Worm (Caenorhabditis elegans): Measurements from ENCODE around the gene C37C3.12.

The C37C3.12 gene

ce11 chrV:7857931-7858330, 18.5 kb upstream of the C37C3.12 start, which contains the start of gene C37C3.1 (continued):
- TF ChIP-seq lsy-27 (tag; optimal IDR thresholded peaks at IDR 0.05; ENCODE audit: borderline replicate concordance, insufficient read depth) (no peak), tlf-1 (GFP tag; optimal IDR thresholded peaks at IDR 0.05) (peak; percentile 57), sdz-38 (tag; optimal IDR thresholded peaks at IDR 0.05) (no peak), T07F8.4 (tag; optimal IDR thresholded peaks at IDR 0.05) (no peak), efl-1 (GFP tag; optimal IDR thresholded peaks at IDR 0.05) (no peak), cebp-1 (GFP tag; IDR thresholded peaks at IDR 0.05) (0 out of 2 replicates have a peak, but pooled peaks have one; percentile 13), cebp-1 (tag; optimal IDR thresholded peaks at IDR 0.05) (peak; percentile 48)

DNA sequence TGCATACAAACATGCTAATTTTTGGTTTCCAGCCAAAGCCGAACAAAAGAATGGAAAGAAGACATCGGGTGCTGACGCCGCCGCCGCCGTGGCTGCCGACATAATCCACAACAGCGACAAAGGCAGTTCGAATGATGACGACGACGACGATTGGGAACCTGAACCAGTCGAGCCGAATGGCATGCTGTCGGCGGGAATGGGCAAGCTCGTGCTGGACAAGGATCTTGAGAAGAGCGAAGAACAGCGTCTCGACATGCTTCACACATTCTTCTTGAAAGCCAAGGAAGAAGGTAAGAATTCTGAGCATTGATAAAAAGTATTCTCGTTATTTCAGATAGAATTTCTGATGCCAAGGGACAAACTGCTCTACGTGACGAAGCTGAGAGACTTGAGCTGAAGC, 17.3 kb upstream of the C37C3.12 start:
- TF ChIP-seq zfh-2 (GFP tag; conservative IDR thresholded peaks at IDR 0.05) (peak; percentile 62), bed-2 (GFP tag; IDR thresholded peaks at IDR 0.05) (no peak)

ce11 chrV:7855382-7855994, 16.1 kb upstream of the C37C3.12 start, which contains the start of gene C37C3.2:
Gene C37C3.2 (plus strand): TSS chrV:7855944.
- TF ChIP-seq ccch-3 (GFP tag; optimal IDR thresholded peaks at IDR 0.05): no peak
- no peak for TF ChIP-seq aptf-2 (GFP tag; conservative IDR thresholded peaks at IDR 0.05)
- no peak for TF ChIP-seq ceh-91 (GFP tag; IDR thresholded peaks at IDR 0.05)
- TF ChIP-seq nhr-179 (tag; optimal IDR thresholded peaks at IDR 0.05): no peak
- no peak for TF ChIP-seq aptf-3 (GFP tag; IDR thresholded peaks at IDR 0.05)
- no peak for TF ChIP-seq mel-28 (tag; optimal IDR thresholded peaks at IDR 0.05; ENCODE audit: borderline replicate concordance)
- no peak for TF ChIP-seq athp-1 (tag; optimal IDR thresholded peaks at IDR 0.05)
- no peak for TF ChIP-seq K11D2.4 (GFP tag; IDR thresholded peaks at IDR 0.05)
- TF ChIP-seq B0035.1 (tag; optimal IDR thresholded peaks at IDR 0.05): no peak

DNA sequence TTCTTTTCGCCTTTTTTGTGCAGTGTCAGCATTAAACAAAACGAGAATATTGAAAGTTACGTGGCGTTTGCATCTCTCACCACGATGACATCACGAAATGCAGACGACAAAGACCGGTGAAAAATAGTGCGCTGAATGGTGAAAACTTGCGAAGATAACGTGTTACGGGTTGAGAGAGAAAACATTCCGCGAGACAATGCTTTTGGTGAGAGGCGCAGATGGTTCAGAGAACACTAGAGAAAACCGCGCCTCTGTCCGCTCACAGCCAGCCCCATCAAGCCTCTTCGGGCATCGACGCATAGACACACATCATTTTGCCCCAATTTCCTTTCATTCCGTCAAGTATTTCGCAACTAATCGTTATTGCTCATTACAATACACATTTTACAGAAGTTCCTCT, 15.2 kb upstream of the C37C3.12 start, which contains the start of the genes C37C3.9 and C37C3.18:
TSS of gene C37C3.9 (minus strand) at position 98 of the 400 bp plus-strand sequence.
TSS of gene C37C3.18 (plus strand) at position 391 of the 400 bp plus-strand sequence.
- 0 out of 2 replicates have a peak, but pooled peaks have one; percentile 32 for TF ChIP-seq hsf-1 (GFP tag; IDR thresholded peaks at IDR 0.05)
- TF ChIP-seq Y56A3A.18 (GFP tag; IDR thresholded peaks at IDR 0.05): no peak; the same call in 1 of the 2 replicates
- 0 out of 2 replicates have a peak, but pooled peaks have one; percentile 6 for TF ChIP-seq Y95B8A.8 (GFP tag; IDR thresholded peaks at IDR 0.05)
- TF ChIP-seq dpl-1 (GFP tag; optimal IDR thresholded peaks at IDR 0.05): no peak
- no peak for TF ChIP-seq die-1 (tag; optimal IDR thresholded peaks at IDR 0.05)
- TF ChIP-seq B0336.3 (GFP tag; IDR thresholded peaks at IDR 0.05): peak; percentile 70; the same call in 1 of the 2 replicates
- peak; percentile 50 for TF ChIP-seq repo-1 (tag; optimal IDR thresholded peaks at IDR 0.05)
- TF ChIP-seq unc-130 (GFP tag; optimal IDR thresholded peaks at IDR 0.05): no peak
- peak; percentile 50 for TF ChIP-seq somi-1 (GFP tag; optimal IDR thresholded peaks at IDR 0.05)
- TF ChIP-seq attf-3 (GFP tag; conservative IDR thresholded peaks at IDR 0.05): no peak
- no peak for TF ChIP-seq C06A6.2 (GFP tag; conservative IDR thresholded peaks at IDR 0.05)
- peak; percentile 90 for TF ChIP-seq cebp-1 (GFP tag; IDR thresholded peaks at IDR 0.05)
- TF ChIP-seq cebp-1 (tag; optimal IDR thresholded peaks at IDR 0.05): peak; percentile 97
- TF ChIP-seq bed-1 (GFP tag; IDR thresholded peaks at IDR 0.05): no peak
- no peak for TF ChIP-seq hlh-26 (GFP tag; conservative IDR thresholded peaks at IDR 0.05)
- TF ChIP-seq lin-40 (tag; optimal IDR thresholded peaks at IDR 0.05): peak; percentile 48
- TF ChIP-seq madf-3 (GFP tag; IDR thresholded peaks at IDR 0.05): no peak
- TF ChIP-seq F22D6.2 (tag; optimal IDR thresholded peaks at IDR 0.05): no peak
- TF ChIP-seq ets-4 (GFP tag; optimal IDR thresholded peaks at IDR 0.05): peak; percentile 21
- peak; percentile 65 for TF ChIP-seq attf-5 (GFP tag; optimal IDR thresholded peaks at IDR 0.05)
- TF ChIP-seq dox-1 (GFP tag; IDR thresholded peaks at IDR 0.05): peak; percentile 82
- TF ChIP-seq madf-6 (GFP tag; IDR thresholded peaks at IDR 0.05): peak; percentile 5; the same call in 1 of the 2 replicates
- no peak for TF ChIP-seq lin-35 (GFP tag; optimal IDR thresholded peaks at IDR 0.05)
- TF ChIP-seq atf-7 (tag; optimal IDR thresholded peaks at IDR 0.05): peak; percentile 91
- no peak for TF ChIP-seq egl-44 (GFP tag; IDR thresholded peaks at IDR 0.05)
- TF ChIP-seq egrh-3 (GFP tag; IDR thresholded peaks at IDR 0.05): 0 out of 2 replicates have a peak, but pooled peaks have one; percentile 27
- TF ChIP-seq hlh-12 (tag; optimal IDR thresholded peaks at IDR 0.05): no peak
- TF ChIP-seq aptf-3 (GFP tag; IDR thresholded peaks at IDR 0.05): no peak
- TF ChIP-seq ceh-79 (tag; optimal IDR thresholded peaks at IDR 0.05): no peak

All from whole organism, young adult.